Fruit fly (Drosophila melanogaster): ENCODE data around the gene CG13026.

DNA sequence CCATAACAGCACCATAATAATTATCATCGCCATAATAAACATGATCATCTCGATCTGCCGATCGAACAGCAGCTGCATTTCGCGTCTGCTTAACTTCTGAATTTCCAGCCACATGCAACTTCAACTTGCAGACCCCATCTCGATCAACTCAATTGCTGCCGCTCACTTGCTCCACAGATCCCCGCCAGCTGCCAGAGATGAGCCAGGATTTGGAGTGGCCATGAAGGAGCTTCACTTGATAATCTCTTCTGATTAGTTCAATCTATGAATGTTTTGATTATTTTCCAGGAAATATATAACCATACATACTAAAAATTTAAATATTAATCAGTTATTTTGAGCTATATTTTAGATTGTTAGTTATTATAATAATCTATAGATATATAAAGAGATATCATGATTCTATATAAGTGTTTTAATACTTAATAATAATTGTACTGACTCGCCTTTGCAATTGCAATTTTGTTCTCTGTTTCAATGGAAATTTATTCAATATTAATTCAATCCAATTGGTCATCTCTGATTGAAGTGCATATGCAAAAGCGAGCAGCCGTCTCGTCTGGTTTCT, 25.6 kb upstream of the CG13026 start:
- TF ChIP-seq CG10669 (GFP tag; optimal IDR thresholded peaks at IDR 0.05) (peak; percentile 13), fkh (GFP tag; optimal IDR thresholded peaks at IDR 0.05) (no peak), Ets21C (GFP tag; optimal IDR thresholded peaks at IDR 0.05) (no peak), net (GFP tag; optimal IDR thresholded peaks at IDR 0.05) (peak; percentile 7), CG34406 (GFP tag; optimal IDR thresholded peaks at IDR 0.05) (no peak), CG11294 (GFP tag; IDR thresholded peaks at IDR 0.05) (no peak), achi (GFP tag; optimal IDR thresholded peaks at IDR 0.05) (no peak), Met (GFP tag; optimal IDR thresholded peaks at IDR 0.05) (no peak)

Data from whole organism, prepupa.